Worm (Caenorhabditis elegans): Measurements from ENCODE around the gene stt-3.

ce11 chrIII:6261985-6262384 lies 13.5 kb downstream of the stt-3 start, which contains the start of gene srg-4:
- no peak for TF ChIP-seq ref-1 (GFP tag; conservative IDR thresholded peaks at IDR 0.05)
- no peak for TF ChIP-seq flt-1 (GFP tag; IDR thresholded peaks at IDR 0.05)
- no peak for TF ChIP-seq ztf-23 (GFP tag; IDR thresholded peaks at IDR 0.05)
- no peak for TF ChIP-seq med-1 (GFP tag; optimal IDR thresholded peaks at IDR 0.05; ENCODE audit: insufficient read depth)
- TF ChIP-seq T22C8.4 (GFP tag; IDR thresholded peaks at IDR 0.05), result no peak
- no peak for TF ChIP-seq tab-1 (GFP tag; IDR thresholded peaks at IDR 0.05)
- no peak for TF ChIP-seq cog-1 (tag; optimal IDR thresholded peaks at IDR 0.05)
- TF ChIP-seq klf-2 (GFP tag; conservative IDR thresholded peaks at IDR 0.05), result no peak

Data from whole organism, midembryonic.